Fruit fly (Drosophila melanogaster): Measurements from ENCODE around the gene CG46466.

The CG46466 gene

dm6 chr4:701948-702347 lies 39.0 kb upstream of the CG46466 start:
- no peak for TF ChIP-seq jim (GFP tag; optimal IDR thresholded peaks at IDR 0.05)
- TF ChIP-seq fru (GFP tag; optimal IDR thresholded peaks at IDR 0.05), result no peak
- TF ChIP-seq ey (GFP tag; optimal IDR thresholded peaks at IDR 0.05), result no peak
- no peak for TF ChIP-seq Myc (optimal IDR thresholded peaks at IDR 0.05)
- TF ChIP-seq GATAd (GFP tag; optimal IDR thresholded peaks at IDR 0.05), result no peak
- no peak for TF ChIP-seq Dif (GFP tag; optimal IDR thresholded peaks at IDR 0.05; ENCODE audit: partially characterized antibody)
- TF ChIP-seq dmrt93B (GFP tag; optimal IDR thresholded peaks at IDR 0.05), result no peak
- no peak for TF ChIP-seq dsf (GFP tag; optimal IDR thresholded peaks at IDR 0.05; ENCODE audit: borderline replicate concordance)
- TF ChIP-seq CrebA (GFP tag; optimal IDR thresholded peaks at IDR 0.05; ENCODE audit: borderline replicate concordance), result no peak
- no peak for TF ChIP-seq sage (GFP tag; optimal IDR thresholded peaks at IDR 0.05)

- TF ChIP-seq HLH106 (tag; optimal IDR thresholded peaks at IDR 0.05) (no peak), fru (GFP tag; optimal IDR thresholded peaks at IDR 0.05) (peak; percentile 16), rgr (GFP tag; optimal IDR thresholded peaks at IDR 0.05) (peak; percentile 13), N (GFP tag; optimal IDR thresholded peaks at IDR 0.05) (no peak), Sp1 (GFP tag; optimal IDR thresholded peaks at IDR 0.05) (no peak), CG32264 (GFP tag; optimal IDR thresholded peaks at IDR 0.05) (no peak), OdsH (GFP tag; optimal IDR thresholded peaks at IDR 0.05) (no peak), Dfd (GFP tag; optimal IDR thresholded peaks at IDR 0.05) (no peak), sage (GFP tag; optimal IDR thresholded peaks at IDR 0.05) (no peak), brk (GFP tag; optimal IDR thresholded peaks at IDR 0.05) (peak; percentile 17), dsf (GFP tag; optimal IDR thresholded peaks at IDR 0.05; ENCODE audit: borderline replicate concordance) (no peak), pan (optimal IDR thresholded peaks at IDR 0.05) (no peak), sv (GFP tag; optimal IDR thresholded peaks at IDR 0.05) (no peak), psq (GFP tag; optimal IDR thresholded peaks at IDR 0.05) (no peak), Hr78 (GFP tag; optimal IDR thresholded peaks at IDR 0.05) (no peak), jim (GFP tag; optimal IDR thresholded peaks at IDR 0.05) (no peak), lola (GFP tag; optimal IDR thresholded peaks at IDR 0.05) (no peak), br (GFP tag; optimal IDR thresholded peaks at IDR 0.05) (no peak), usp (GFP tag; optimal IDR thresholded peaks at IDR 0.05) (no peak), dl (GFP tag; optimal IDR thresholded peaks at IDR 0.05; ENCODE audit: insufficient read depth in 1 of 2, partially characterized antibody in 2 of 2) (no peak), Myc (optimal IDR thresholded peaks at IDR 0.05) (peak; percentile 71), Rel (GFP tag; optimal IDR thresholded peaks at IDR 0.05) (no peak), Rel (tag; optimal IDR thresholded peaks at IDR 0.05) (peak; percentile 33), Mio (GFP tag; optimal IDR thresholded peaks at IDR 0.05) (no peak), woc (GFP tag; optimal IDR thresholded peaks at IDR 0.05) (no peak), Abd-B (GFP tag; optimal IDR thresholded peaks at IDR 0.05) (no peak), ey (GFP tag; optimal IDR thresholded peaks at IDR 0.05) (no peak), Hnf4 (GFP tag; optimal IDR thresholded peaks at IDR 0.05) (peak; percentile 85), GATAd (GFP tag; optimal IDR thresholded peaks at IDR 0.05) (no peak), Jra (GFP tag; optimal IDR thresholded peaks at IDR 0.05) (no peak), dmrt93B (GFP tag; optimal IDR thresholded peaks at IDR 0.05) (no peak), Vsx2 (GFP tag; optimal IDR thresholded peaks at IDR 0.05; ENCODE audit: partially characterized antibody) (no peak), Dif (GFP tag; optimal IDR thresholded peaks at IDR 0.05; ENCODE audit: partially characterized antibody) (no peak)
Measured at dm6 chr4:697463-697862, 34.5 kb upstream of the CG46466 start, which contains the start of gene ey. TSS of gene ey (plus strand) at chr4:697689.

dm6 chr4:696638-697037 lies 33.7 kb upstream of the CG46466 start:
- TF ChIP-seq Hr78 (GFP tag; optimal IDR thresholded peaks at IDR 0.05) (no peak), CG9705 (GFP tag; optimal IDR thresholded peaks at IDR 0.05) (no peak), Vsx2 (GFP tag; optimal IDR thresholded peaks at IDR 0.05; ENCODE audit: partially characterized antibody) (peak; percentile 96), Rel (GFP tag; optimal IDR thresholded peaks at IDR 0.05) (no peak), Rel (tag; optimal IDR thresholded peaks at IDR 0.05) (peak; percentile 96), dmrt93B (GFP tag; optimal IDR thresholded peaks at IDR 0.05) (no peak), N (GFP tag; optimal IDR thresholded peaks at IDR 0.05) (peak; percentile 47), woc (GFP tag; optimal IDR thresholded peaks at IDR 0.05) (peak; percentile 92), h (GFP tag; optimal IDR thresholded peaks at IDR 0.05) (peak; percentile 32), tai (GFP tag; optimal IDR thresholded peaks at IDR 0.05) (no peak), br (GFP tag; optimal IDR thresholded peaks at IDR 0.05) (peak; percentile 14), dsf (GFP tag; optimal IDR thresholded peaks at IDR 0.05; ENCODE audit: borderline replicate concordance) (no peak), rgr (GFP tag; optimal IDR thresholded peaks at IDR 0.05) (peak; percentile 26), pan (optimal IDR thresholded peaks at IDR 0.05) (no peak), Jra (GFP tag; optimal IDR thresholded peaks at IDR 0.05) (peak; percentile 8), Hnf4 (GFP tag; optimal IDR thresholded peaks at IDR 0.05) (peak; percentile 55), foxo (GFP tag; optimal IDR thresholded peaks at IDR 0.05) (peak in 1 of 2 experiments; percentile 12), CG32264 (GFP tag; optimal IDR thresholded peaks at IDR 0.05) (no peak), fru (GFP tag; optimal IDR thresholded peaks at IDR 0.05) (peak; percentile 31), OdsH (GFP tag; optimal IDR thresholded peaks at IDR 0.05) (no peak), Hr83 (GFP tag; optimal IDR thresholded peaks at IDR 0.05; ENCODE audit: poor library complexity, severe bottlenecking) (peak; percentile 87), sv (GFP tag; optimal IDR thresholded peaks at IDR 0.05) (peak; percentile 33), brk (GFP tag; optimal IDR thresholded peaks at IDR 0.05) (no peak), sage (GFP tag; optimal IDR thresholded peaks at IDR 0.05) (peak; percentile 46), GATAd (GFP tag; optimal IDR thresholded peaks at IDR 0.05) (no peak), jim (GFP tag; optimal IDR thresholded peaks at IDR 0.05) (no peak), CrebA (GFP tag; optimal IDR thresholded peaks at IDR 0.05; ENCODE audit: borderline replicate concordance) (peak; percentile 28), Mio (GFP tag; optimal IDR thresholded peaks at IDR 0.05) (no peak), ey (GFP tag; optimal IDR thresholded peaks at IDR 0.05) (peak; percentile 61), Myc (optimal IDR thresholded peaks at IDR 0.05) (no peak)

All from whole organism, wandering third instar larva.